Worm (Caenorhabditis elegans) whole organism, L4/young adult: Measurements from ENCODE around the gene T15B7.8.

Source experiments
- W03F9.2 ChIP-seq: fragments of 150-350 bp; optimal IDR thresholded peaks from 2 replicates; lab custom pipeline; 2014; ENCODE audit warnings: missing biosample characterization, missing genetic modification characterization
- dao-5 ChIP-seq: sonication (generic microtip); optimal IDR thresholded peaks from 2 replicates; lab custom pipeline; 2016; ENCODE audit warnings: missing genotype, missing genetic modification characterization, moderate library complexity, missing compliant biosample characterization
- him-1 ChIP-seq: sonication (generic microtip); optimal IDR thresholded peaks from 2 replicates; lab custom pipeline; 2016; ENCODE audit warnings: missing genotype, missing genetic modification reagents, missing genetic modification characterization, missing compliant biosample characterization

DNA sequence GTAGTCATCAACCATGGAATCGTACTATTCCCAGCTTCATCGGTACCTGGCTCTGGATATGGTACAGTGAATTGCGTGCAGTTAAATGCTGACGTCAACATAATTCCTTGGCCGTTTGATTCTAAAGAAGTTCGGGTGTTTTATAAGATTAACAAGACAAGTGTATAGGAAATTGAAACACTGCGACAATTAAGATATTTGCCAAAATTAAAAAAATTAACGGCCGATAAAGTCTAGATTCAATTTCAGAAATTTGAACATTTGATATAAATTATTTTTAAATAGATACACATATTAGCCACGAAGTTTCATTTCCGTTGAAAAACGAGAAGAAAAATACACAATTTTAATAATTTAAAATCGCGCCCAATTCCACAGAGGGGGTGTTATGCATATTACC lies 15.3 kb upstream of the T15B7.8 start, which contains the start of gene dmsr-12:
- TF ChIP-seq him-1 (tag; lab: Kevin White, UChicago): no peak
- no peak for TF ChIP-seq dao-5 (tag; lab: Kevin White, UChicago)
- TF ChIP-seq W03F9.2 (tag; lab: Kevin White, UChicago): no peak
